Fruit fly (Drosophila melanogaster) whole organism, embryonic: ENCODE measurements around the gene Lon.

ENCODE experiments used
- Adf1 ChIP-seq: fragments of 200-800 bp; sonication (Bioruptor generic); IDR thresholded peaks from 2 replicates; pipeline ENCODE4 v1.3.6; 2022; ENCODE audit warnings: missing biosample characterization, missing genetic modification characterization
- CG10979 ChIP-seq: fragments of 200-800 bp; sonication (Bioruptor generic); optimal IDR thresholded peaks from 2 replicates; lab custom pipeline; 2018; ENCODE audit warnings: missing biosample characterization, mild to moderate bottlenecking, missing genetic modification characterization, moderate library complexity
- CG12236 ChIP-seq: fragments of 200-800 bp; sonication (Bioruptor generic); optimal IDR thresholded peaks from 2 replicates; lab custom pipeline; 2016; ENCODE audit warnings: missing biosample characterization, missing genetic modification characterization
- CG13123 ChIP-seq: fragments of 200-800 bp; sonication (Bioruptor generic); optimal IDR thresholded peaks from 2 replicates; lab custom pipeline; 2016; ENCODE audit warnings: missing biosample characterization, missing genetic modification characterization
- CG13424 ChIP-seq: fragments of 200-800 bp; sonication (Bioruptor generic); optimal IDR thresholded peaks from 2 replicates; lab custom pipeline; 2019; ENCODE audit warnings: missing biosample characterization, mild to moderate bottlenecking, missing genetic modification characterization, moderate library complexity
- CG16779 ChIP-seq: fragments of 200-800 bp; sonication (Bioruptor generic); IDR thresholded peaks from 2 replicates; pipeline ENCODE4 v1.3.6; 2022; ENCODE audit warnings: missing biosample characterization, missing genetic modification characterization
- CG17359 ChIP-seq: fragments of 200-800 bp; sonication (Bioruptor generic); optimal IDR thresholded peaks from 3 replicates; lab custom pipeline; 2018; ENCODE audit warnings: missing biosample characterization, mild to moderate bottlenecking, missing genetic modification characterization, moderate library complexity
- CG18764 ChIP-seq: fragments of 200-800 bp; sonication (Bioruptor generic); optimal IDR thresholded peaks from 3 replicates; lab custom pipeline; 2016; ENCODE audit warnings: missing biosample characterization, missing genetic modification characterization
- CG2116 ChIP-seq: fragments of 200-800 bp; sonication (Bioruptor generic); optimal IDR thresholded peaks from 3 replicates; lab custom pipeline; 2018; ENCODE audit warnings: missing biosample characterization, mild to moderate bottlenecking, missing genetic modification characterization
- CG3281 ChIP-seq: fragments of 200-800 bp; sonication (Bioruptor generic); optimal IDR thresholded peaks from 3 replicates; lab custom pipeline; 2017; ENCODE audit warnings: missing biosample characterization, mild to moderate bottlenecking, missing genetic modification characterization
- CG3726 ChIP-seq: fragments of 200-800 bp; sonication (Bioruptor generic); IDR thresholded peaks from 3 replicates; pipeline ENCODE4, ENCODE4 v1.3.6; 2022; ENCODE audit warnings: missing biosample characterization, missing genetic modification characterization
- CG4707 ChIP-seq: fragments of 200-800 bp; sonication (Bioruptor generic); optimal IDR thresholded peaks from 2 replicates; lab custom pipeline; 2018; ENCODE audit warnings: missing biosample characterization, mild to moderate bottlenecking, missing genetic modification characterization, moderate library complexity
- CG4730 ChIP-seq: fragments of 200-800 bp; sonication (Bioruptor generic); IDR thresholded peaks from 2 replicates; pipeline ENCODE4 v1.3.6; 2022; ENCODE audit warnings: missing biosample characterization, missing genetic modification characterization
- CG6272 ChIP-seq: fragments of 200-800 bp; sonication (Bioruptor generic); IDR thresholded peaks from 2 replicates; pipeline ENCODE4 v1.3.6; 2022; ENCODE audit warnings: missing biosample characterization, missing genetic modification characterization
- CG6683 ChIP-seq: fragments of 200-800 bp; sonication (Bioruptor generic); optimal IDR thresholded peaks from 2 replicates; lab custom pipeline; 2017; ENCODE audit warnings: missing biosample characterization, mild to moderate bottlenecking, missing genetic modification characterization, missing genetic modification reagents
- CG8281 ChIP-seq: fragments of 200-800 bp; sonication (Bioruptor generic); optimal IDR thresholded peaks from 2 replicates; lab custom pipeline; 2018; ENCODE audit warnings: missing biosample characterization, mild to moderate bottlenecking, missing genetic modification characterization, moderate library complexity
- CG8765 ChIP-seq: fragments of 200-800 bp; sonication (Bioruptor generic); IDR thresholded peaks from 2 replicates; pipeline ENCODE4 v1.3.6; 2022; ENCODE audit warnings: missing biosample characterization, missing genetic modification characterization
- Camta ChIP-seq: fragments of 200-800 bp; sonication (Bioruptor generic); optimal IDR thresholded peaks from 2 replicates; lab custom pipeline; 2016; ENCODE audit warnings: missing biosample characterization, missing genetic modification characterization
- Chrac-16 ChIP-seq: fragments of 200-800 bp; sonication (Bioruptor generic); optimal IDR thresholded peaks from 3 replicates; lab custom pipeline; 2016; ENCODE audit warnings: missing biosample characterization, missing genetic modification characterization
- D19A ChIP-seq: fragments of 200-800 bp; optimal IDR thresholded peaks from 3 replicates; lab custom pipeline; 2019; ENCODE audit warnings: missing biosample characterization, mild to moderate bottlenecking, missing genetic modification characterization, moderate library complexity
- Dp ChIP-seq: fragments of 200-800 bp; sonication (Bioruptor generic); optimal IDR thresholded peaks from 2 replicates; lab custom pipeline; 2018; ENCODE audit warnings: missing biosample characterization, mild to moderate bottlenecking, missing genetic modification characterization, moderate library complexity
- Drgx ChIP-seq: fragments of 200-800 bp; sonication (Bioruptor generic); IDR thresholded peaks from 2 replicates; pipeline ENCODE4 v1.3.6; 2022; ENCODE audit warnings: missing biosample characterization, missing genetic modification characterization
- ERR ChIP-seq: fragments of 200-800 bp; sonication (Bioruptor generic); optimal IDR thresholded peaks from 2 replicates; lab custom pipeline; 2016; ENCODE audit warnings: missing biosample characterization, missing genetic modification characterization
- Ets97D ChIP-seq: fragments of 200-800 bp; sonication (Bioruptor generic); optimal IDR thresholded peaks from 3 replicates; lab custom pipeline; 2016; ENCODE audit warnings: missing biosample characterization, missing genetic modification characterization
- HmgD ChIP-seq: fragments of 200-800 bp; sonication (Bioruptor generic); optimal IDR thresholded peaks from 3 replicates; lab custom pipeline; 2016; ENCODE audit warnings: missing biosample characterization, missing genetic modification characterization
- Hr3 ChIP-seq: fragments of 200-800 bp; sonication (Bioruptor generic); optimal IDR thresholded peaks from 3 replicates; lab custom pipeline; 2016; ENCODE audit warnings: missing biosample characterization, missing genetic modification characterization
- Hr51 ChIP-seq, 2 experiments: fragments of 200-800 bp; sonication (Bioruptor generic); optimal IDR thresholded peaks; 2 replicates in 1 of 2; 3 replicates in 1 of 2; lab custom pipeline; 2016 to 2018; ENCODE audit warnings: missing biosample characterization in 2 of 2, missing genetic modification characterization in 2 of 2, mild to moderate bottlenecking in 1 of 2, moderate library complexity in 1 of 2
- Kr ChIP-seq: fragments of 200-800 bp; sonication (Bioruptor generic); optimal IDR thresholded peaks from 2 replicates; lab custom pipeline; 2017; ENCODE audit warnings: missing biosample characterization, mild to moderate bottlenecking, missing genetic modification characterization
- NC2α ChIP-seq: fragments of 200-800 bp; sonication (Bioruptor generic); optimal IDR thresholded peaks from 2 replicates; lab custom pipeline; 2016; ENCODE audit warnings: missing biosample characterization, missing genetic modification characterization
- Taf1 ChIP-seq: fragments of 200-800 bp; sonication (Bioruptor generic); IDR thresholded peaks from 2 replicates; pipeline ENCODE4 v1.3.6; 2022; ENCODE audit warnings: missing biosample characterization, missing genetic modification characterization
- Usf ChIP-seq: fragments of 200-800 bp; sonication (Bioruptor generic); optimal IDR thresholded peaks from 2 replicates; lab custom pipeline; 2017; ENCODE audit warnings: missing genotype, missing biosample characterization, missing genetic modification characterization
- ato ChIP-seq: fragments of 200-800 bp; sonication (Bioruptor generic); IDR thresholded peaks from 2 replicates; pipeline ENCODE4 v1.3.6; 2022; ENCODE audit warnings: missing biosample characterization, missing genetic modification characterization; ENCODE audit not compliant: partially characterized antibody
- cato ChIP-seq: fragments of 200-800 bp; sonication (Bioruptor generic); optimal IDR thresholded peaks from 2 replicates; lab custom pipeline; 2016; ENCODE audit warnings: missing biosample characterization, missing genetic modification characterization, borderline replicate concordance
- chm ChIP-seq: fragments of 200-800 bp; sonication (Bioruptor generic); IDR thresholded peaks from 2 replicates; pipeline ENCODE4 v1.3.6; 2022; ENCODE audit warnings: missing biosample characterization, missing genetic modification characterization
- dysf ChIP-seq: fragments of 200-800 bp; sonication (Bioruptor generic); IDR thresholded peaks from 3 replicates; pipeline ENCODE4 v1.3.6; 2022; ENCODE audit warnings: missing biosample characterization, missing genetic modification characterization
- fd3F ChIP-seq: fragments of 200-800 bp; sonication (Bioruptor generic); optimal IDR thresholded peaks from 2 replicates; lab custom pipeline; 2018; ENCODE audit warnings: missing biosample characterization, mild to moderate bottlenecking, missing genetic modification characterization, moderate library complexity
- fru ChIP-seq: fragments of >200 bp; optimal IDR thresholded peaks from 2 replicates; lab custom pipeline; 2017
- gce ChIP-seq: fragments of 200-800 bp; sonication (Bioruptor generic); IDR thresholded peaks from 3 replicates; pipeline ENCODE4 v1.3.6; 2022; ENCODE audit warnings: missing biosample characterization, missing genetic modification characterization
- grn ChIP-seq: fragments of 200-800 bp; sonication (Bioruptor generic); optimal IDR thresholded peaks from 3 replicates; lab custom pipeline; 2017; ENCODE audit warnings: missing biosample characterization, missing genetic modification characterization
- inv ChIP-seq: fragments of 200-800 bp; sonication (Bioruptor generic); IDR thresholded peaks from 2 replicates; pipeline ENCODE4 v1.3.6; 2022; ENCODE audit warnings: missing biosample characterization, missing genetic modification characterization; ENCODE audit not compliant: partially characterized antibody
- jigr1 ChIP-seq: fragments of 200-800 bp; sonication (Bioruptor generic); IDR thresholded peaks from 3 replicates; pipeline ENCODE4 v1.3.6; 2022; ENCODE audit warnings: missing biosample characterization, missing genetic modification characterization
- klu ChIP-seq: fragments of 200-800 bp; sonication (Bioruptor generic); IDR thresholded peaks from 2 replicates; pipeline ENCODE4 v1.3.6; 2022; ENCODE audit warnings: missing biosample characterization, missing genetic modification characterization
- oc ChIP-seq: fragments of 200-800 bp; sonication (Bioruptor generic); optimal IDR thresholded peaks from 2 replicates; lab custom pipeline; 2018; ENCODE audit warnings: missing biosample characterization, mild to moderate bottlenecking, missing genetic modification characterization, moderate library complexity
- phol ChIP-seq: fragments of 200-800 bp; sonication (Bioruptor generic); optimal IDR thresholded peaks from 3 replicates; lab custom pipeline; 2018; ENCODE audit warnings: missing biosample characterization, mild to moderate bottlenecking, missing genetic modification characterization, moderate library complexity
- sim ChIP-seq: fragments of 200-800 bp; sonication (Bioruptor generic); IDR thresholded peaks from 2 replicates; pipeline ENCODE4 v1.3.6; 2022; ENCODE audit warnings: missing biosample characterization, missing genetic modification characterization
- sisA ChIP-seq: fragments of 200-800 bp; sonication (Bioruptor generic); IDR thresholded peaks from 2 replicates; pipeline ENCODE4 v1.3.6; 2022; ENCODE audit warnings: missing biosample characterization, missing genetic modification characterization
- ssp ChIP-seq: fragments of 200-800 bp; sonication (Bioruptor generic); IDR thresholded peaks from 2 replicates; pipeline ENCODE4 v1.3.6; 2022; ENCODE audit warnings: missing biosample characterization, missing genetic modification characterization
- tio ChIP-seq: fragments of 200-800 bp; sonication (Bioruptor generic); optimal IDR thresholded peaks from 2 replicates; lab custom pipeline; 2017; ENCODE audit warnings: missing biosample characterization, missing genetic modification characterization, inconsistent platforms
- tna ChIP-seq: fragments of 200-800 bp; sonication (Bioruptor generic); IDR thresholded peaks from 2 replicates; pipeline ENCODE4 v1.3.6; 2022; ENCODE audit warnings: missing biosample characterization, missing genetic modification characterization; ENCODE audit not compliant: partially characterized antibody
- ttk ChIP-seq: fragments of 200-800 bp; sonication (Bioruptor generic); IDR thresholded peaks from 2 replicates; pipeline ENCODE4 v2.1.2; 2022; ENCODE audit warnings: missing biosample characterization, missing genetic modification characterization
- wdn ChIP-seq: fragments of 200-800 bp; sonication (Bioruptor generic); IDR thresholded peaks from 2 replicates; pipeline ENCODE4 v1.3.6; 2022; ENCODE audit warnings: missing biosample characterization, missing genetic modification characterization
- z ChIP-seq: fragments of 200-800 bp; sonication (Bioruptor generic); IDR thresholded peaks from 3 replicates; pipeline ENCODE4 v1.3.6; 2022; ENCODE audit warnings: missing biosample characterization, missing genetic modification characterization

Gene Lon

DNA sequence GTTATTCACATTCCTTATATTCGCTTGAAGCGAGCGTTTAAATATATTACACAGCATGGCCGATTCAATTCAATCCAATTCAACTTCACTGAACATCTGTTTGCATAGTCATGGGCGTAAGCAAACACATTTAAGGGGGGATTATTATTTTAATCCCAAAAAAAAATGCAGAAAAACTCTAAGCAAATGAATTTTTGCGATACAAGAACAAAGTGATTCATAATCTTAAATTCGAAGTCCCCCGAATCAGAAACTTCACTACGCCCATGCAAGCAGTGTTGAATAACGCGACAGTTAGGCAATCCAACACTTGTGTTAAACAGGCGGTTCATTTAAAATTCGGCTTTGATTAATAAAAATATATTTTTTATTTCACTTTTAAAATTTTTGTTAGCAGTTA, 21.6 kb downstream of the Lon start, which contains the start of gene CG14100 (continued):
- TF ChIP-seq phol (tag; lab: Kevin White, UChicago) (peak; percentile 100), CG13123 (GFP tag; lab: Kevin White, UChicago) (peak; percentile 100), Chrac-16 (GFP tag; lab: Kevin White, UChicago) (peak; percentile 100), Camta (GFP tag; lab: Kevin White, UChicago) (peak; percentile 100), cato (GFP tag; lab: Kevin White, UChicago) (peak; percentile 100), Usf (GFP tag; lab: Kevin White, UChicago) (peak; percentile 100), Hr51 (GFP tag; optimal IDR thresholded peaks at IDR 0.05; lab: Kevin White, UChicago) (peak; percentile 100), ato (no peak), Drgx (GFP tag; lab: Robert Waterston, UW) (peak; percentile 100), CG13424 (tag; lab: Kevin White, UChicago) (peak; percentile 100), CG12236 (GFP tag; lab: Kevin White, UChicago) (peak; percentile 100), Adf1 (GFP tag; lab: Robert Waterston, UW) (peak; percentile 97), Kr (GFP tag; lab: Kevin White, UChicago) (peak; percentile 99), tio (GFP tag; lab: Kevin White, UChicago) (peak; percentile 100), CG3281 (GFP tag; lab: Kevin White, UChicago) (peak; percentile 100), ssp (GFP tag; lab: Robert Waterston, UW) (peak; percentile 99), jigr1 (GFP tag; lab: Robert Waterston, UW) (peak; percentile 100), tna (GFP tag; lab: Robert Waterston, UW) (no peak), CG8765 (GFP tag; lab: Robert Waterston, UW) (peak; percentile 100), CG18764 (peak; percentile 100), fd3F (GFP tag; lab: Kevin White, UChicago) (peak; percentile 100), CG3726 (GFP tag; lab: Robert Waterston, UW) (peak; percentile 100), chm (GFP tag; lab: Robert Waterston, UW) (peak; percentile 100), ERR (GFP tag; lab: Kevin White, UChicago) (peak; percentile 100), dysf (peak; percentile 100), gce (peak; percentile 100), Hr3 (GFP tag; lab: Kevin White, UChicago) (peak; percentile 100), D19A (tag; lab: Kevin White, UChicago) (peak; percentile 98), oc (tag; lab: Kevin White, UChicago) (peak; percentile 100), fru (lab: Kevin White, UChicago) (no peak), z (GFP tag; lab: Robert Waterston, UW) (peak; percentile 92), Dp (GFP tag; lab: Kevin White, UChicago) (peak; percentile 94), CG8281 (peak; percentile 98), CG16779 (GFP tag; lab: Robert Waterston, UW) (peak; percentile 100), klu (GFP tag; lab: Robert Waterston, UW) (peak; percentile 100), CG4707 (GFP tag; lab: Kevin White, UChicago) (peak; percentile 100), inv (peak; percentile 39; the same call in 1 of the 2 replicates), CG2116 (GFP tag; lab: Kevin White, UChicago) (peak; percentile 95), CG17359 (tag; lab: Kevin White, UChicago) (peak; percentile 100), NC2α (peak; percentile 100), CG10979 (tag; lab: Kevin White, UChicago) (peak; percentile 100), CG4730 (GFP tag; lab: Robert Waterston, UW) (peak; percentile 100), Ets97D (GFP tag; lab: Kevin White, UChicago) (peak; percentile 98), ttk (GFP tag; lab: Robert Waterston, UW) (peak; percentile 100), sim (GFP tag; lab: Robert Waterston, UW) (peak; percentile 100), HmgD (GFP tag; lab: Kevin White, UChicago) (peak; percentile 100), Taf1 (GFP tag; lab: Robert Waterston, UW) (peak; percentile 100), CG6272 (peak; percentile 100), grn (GFP tag; lab: Kevin White, UChicago) (peak; percentile 99), CG6683 (GFP tag; lab: Kevin White, UChicago) (peak; percentile 99), wdn (GFP tag; lab: Robert Waterston, UW) (peak; percentile 100), sisA (GFP tag; lab: Robert Waterston, UW) (peak; percentile 100)
